Fruit fly (Drosophila melanogaster) whole organism, embryonic: Measurements from ENCODE around the gene grnd.

Source experiments
- Asciz ChIP-seq: fragments of 200-800 bp; sonication (Bioruptor generic); optimal IDR thresholded peaks from 2 replicates; lab custom pipeline; 2017; ENCODE audit warnings: missing biosample characterization, mild to moderate bottlenecking, missing genetic modification characterization, missing genetic modification reagents
- Atf-2 ChIP-seq: fragments of 200-800 bp; sonication (Bioruptor generic); optimal IDR thresholded peaks from 2 replicates; lab custom pipeline; 2016; ENCODE audit warnings: missing biosample characterization, missing genetic modification characterization
- CG10654 ChIP-seq: fragments of 200-800 bp; sonication (Bioruptor generic); optimal IDR thresholded peaks from 2 replicates; lab custom pipeline; 2016; ENCODE audit warnings: missing biosample characterization, missing genetic modification characterization
- CG11456 ChIP-seq: fragments of 200-800 bp; sonication (Bioruptor generic); IDR thresholded peaks from 3 replicates; pipeline ENCODE4 v1.3.6; 2022; ENCODE audit warnings: missing biosample characterization, missing genetic modification characterization
- CG12155 ChIP-seq: fragments of 200-800 bp; sonication (Bioruptor generic); optimal IDR thresholded peaks from 3 replicates; lab custom pipeline; 2016; ENCODE audit warnings: missing biosample characterization, missing genetic modification characterization
- CG12299 ChIP-seq: fragments of 200-800 bp; sonication (Bioruptor generic); optimal IDR thresholded peaks from 2 replicates; lab custom pipeline; 2018; ENCODE audit warnings: missing biosample characterization, mild to moderate bottlenecking, missing genetic modification characterization
- CG13296 ChIP-seq: fragments of 200-800 bp; sonication (Bioruptor generic); optimal IDR thresholded peaks from 3 replicates; lab custom pipeline; 2018; ENCODE audit warnings: missing biosample characterization, mild to moderate bottlenecking, missing genetic modification characterization
- CG13624 ChIP-seq: fragments of 200-800 bp; sonication (Bioruptor generic); optimal IDR thresholded peaks from 2 replicates; lab custom pipeline; 2016; ENCODE audit warnings: missing biosample characterization, missing genetic modification characterization
- CG14441 ChIP-seq: fragments of 200-800 bp; sonication (Bioruptor generic); IDR thresholded peaks from 2 replicates; pipeline ENCODE4 v1.3.6; 2022; ENCODE audit warnings: missing biosample characterization, missing genetic modification characterization
- CG17829 ChIP-seq: fragments of 200-800 bp; optimal IDR thresholded peaks from 2 replicates; lab custom pipeline; 2019; ENCODE audit warnings: missing biosample characterization, mild to moderate bottlenecking, missing genetic modification characterization, moderate library complexity
- CG18011 ChIP-seq: fragments of 200-800 bp; sonication (Bioruptor generic); optimal IDR thresholded peaks from 2 replicates; lab custom pipeline; 2017; ENCODE audit warnings: missing biosample characterization, missing genetic modification characterization, mild to moderate bottlenecking, moderate library complexity, missing genotype
- CG18764 ChIP-seq: fragments of 200-800 bp; sonication (Bioruptor generic); optimal IDR thresholded peaks from 3 replicates; lab custom pipeline; 2016; ENCODE audit warnings: missing biosample characterization, missing genetic modification characterization
- CG2199 ChIP-seq: fragments of 200-800 bp; sonication (Bioruptor generic); IDR thresholded peaks from 3 replicates; pipeline ENCODE4 v1.3.6; 2022; ENCODE audit warnings: missing biosample characterization, missing genetic modification characterization
- CG2889 ChIP-seq: fragments of 200-800 bp; sonication (Bioruptor generic); IDR thresholded peaks from 3 replicates; pipeline ENCODE4 v1.3.6; 2022; ENCODE audit warnings: missing biosample characterization, missing genetic modification characterization
- CG4328 ChIP-seq: fragments of 200-800 bp; sonication (Bioruptor generic); optimal IDR thresholded peaks from 3 replicates; lab custom pipeline; 2017; ENCODE audit warnings: missing biosample characterization, missing genetic modification reagents, missing genetic modification characterization
- CG4707 ChIP-seq: fragments of 200-800 bp; sonication (Bioruptor generic); optimal IDR thresholded peaks from 2 replicates; lab custom pipeline; 2018; ENCODE audit warnings: missing biosample characterization, mild to moderate bottlenecking, missing genetic modification characterization, moderate library complexity
- CG4730 ChIP-seq: fragments of 200-800 bp; sonication (Bioruptor generic); IDR thresholded peaks from 2 replicates; pipeline ENCODE4 v1.3.6; 2022; ENCODE audit warnings: missing biosample characterization, missing genetic modification characterization
- CG6175 ChIP-seq: fragments of 200-800 bp; sonication (Bioruptor generic); IDR thresholded peaks from 3 replicates; pipeline ENCODE4 v1.3.6; 2022; ENCODE audit warnings: missing biosample characterization, missing genetic modification characterization
- CG6765 ChIP-seq: fragments of 200-800 bp; sonication (Bioruptor generic); optimal IDR thresholded peaks from 3 replicates; lab custom pipeline; 2017; ENCODE audit warnings: missing biosample characterization, mild to moderate bottlenecking, missing genetic modification characterization
- CG7271 ChIP-seq: fragments of 200-800 bp; sonication (Bioruptor generic); optimal IDR thresholded peaks from 2 replicates; lab custom pipeline; 2018; ENCODE audit warnings: missing biosample characterization, mild to moderate bottlenecking, missing genetic modification characterization, moderate library complexity
- CG7556 ChIP-seq: fragments of 200-800 bp; sonication (Bioruptor generic); optimal IDR thresholded peaks from 2 replicates; lab custom pipeline; 2017; ENCODE audit warnings: missing biosample characterization, mild to moderate bottlenecking, missing genetic modification characterization
- CG7928 ChIP-seq: fragments of 200-800 bp; sonication (Bioruptor generic); optimal IDR thresholded peaks from 2 replicates; lab custom pipeline; 2017; ENCODE audit warnings: missing biosample characterization, mild to moderate bottlenecking, missing genetic modification characterization
- CG9609 ChIP-seq: fragments of 200-800 bp; sonication (Bioruptor generic); optimal IDR thresholded peaks from 3 replicates; lab custom pipeline; 2016; ENCODE audit warnings: missing biosample characterization, missing genetic modification characterization
- D19B ChIP-seq: fragments of 200-800 bp; sonication (Bioruptor generic); optimal IDR thresholded peaks from 2 replicates; lab custom pipeline; 2017; ENCODE audit warnings: missing biosample characterization, mild to moderate bottlenecking, missing genetic modification characterization
- Dip2 ChIP-seq: fragments of 200-800 bp; sonication (Bioruptor generic); IDR thresholded peaks from 2 replicates; pipeline ENCODE4 v1.3.6; 2022; ENCODE audit warnings: missing biosample characterization, missing genetic modification characterization
- Dll ChIP-seq: fragments of 200-800 bp; sonication (Bioruptor generic); IDR thresholded peaks from 4 replicates; pipeline ENCODE4 v1.3.6; 2022; ENCODE audit warnings: missing biosample characterization, missing genetic modification characterization; ENCODE audit not compliant: partially characterized antibody
- Dp ChIP-seq: fragments of 200-800 bp; sonication (Bioruptor generic); optimal IDR thresholded peaks from 2 replicates; lab custom pipeline; 2018; ENCODE audit warnings: missing biosample characterization, mild to moderate bottlenecking, missing genetic modification characterization, moderate library complexity
- HLH4C ChIP-seq: fragments of 200-800 bp; sonication (Bioruptor generic); IDR thresholded peaks from 3 replicates; pipeline ENCODE4 v1.3.6; 2022; ENCODE audit warnings: missing biosample characterization, missing genetic modification characterization; ENCODE audit not compliant: partially characterized antibody
- Hr51 ChIP-seq, 2 experiments: fragments of 200-800 bp; sonication (Bioruptor generic); optimal IDR thresholded peaks; 2 replicates in 1 of 2; 3 replicates in 1 of 2; lab custom pipeline; 2016 to 2018; ENCODE audit warnings: missing biosample characterization in 2 of 2, missing genetic modification characterization in 2 of 2, mild to moderate bottlenecking in 1 of 2, moderate library complexity in 1 of 2
- MESR4 ChIP-seq: fragments of 200-800 bp; sonication (Bioruptor generic); optimal IDR thresholded peaks from 2 replicates; lab custom pipeline; 2018; ENCODE audit warnings: missing biosample characterization, mild to moderate bottlenecking, missing genetic modification characterization, moderate library complexity
- Meics ChIP-seq: fragments of 200-800 bp; sonication (Bioruptor generic); optimal IDR thresholded peaks from 2 replicates; lab custom pipeline; 2017; ENCODE audit warnings: missing biosample characterization, mild to moderate bottlenecking, missing genetic modification characterization
- Spps ChIP-seq: fragments of 200-800 bp; sonication (Bioruptor generic); optimal IDR thresholded peaks from 2 replicates; lab custom pipeline; 2018; ENCODE audit warnings: missing biosample characterization, mild to moderate bottlenecking, missing genetic modification characterization
- Ssrp ChIP-seq: fragments of 200-800 bp; sonication (Bioruptor generic); optimal IDR thresholded peaks from 2 replicates; lab custom pipeline; 2018; ENCODE audit warnings: missing biosample characterization, mild to moderate bottlenecking, missing genetic modification characterization, moderate library complexity
- TFAM ChIP-seq: fragments of 200-800 bp; sonication (Bioruptor generic); optimal IDR thresholded peaks from 2 replicates; lab custom pipeline; 2017; ENCODE audit warnings: missing biosample characterization, missing genetic modification characterization, inconsistent platforms
- Xbp1 ChIP-seq: fragments of 200-800 bp; sonication (Bioruptor generic); optimal IDR thresholded peaks from 3 replicates; lab custom pipeline; 2016; ENCODE audit warnings: missing biosample characterization, mild to moderate bottlenecking, missing genetic modification characterization
- bbx ChIP-seq: fragments of 200-800 bp; sonication (Bioruptor generic); IDR thresholded peaks from 2 replicates; pipeline ENCODE4 v1.3.6; 2022; ENCODE audit warnings: missing biosample characterization, missing genetic modification characterization; ENCODE audit not compliant: partially characterized antibody
- br ChIP-seq: fragments of >200 bp; optimal IDR thresholded peaks from 2 replicates; lab custom pipeline; 2017
- dysf ChIP-seq: fragments of 200-800 bp; sonication (Bioruptor generic); IDR thresholded peaks from 3 replicates; pipeline ENCODE4 v1.3.6; 2022; ENCODE audit warnings: missing biosample characterization, missing genetic modification characterization
- ewg ChIP-seq: fragments of 200-800 bp; sonication (Bioruptor generic); optimal IDR thresholded peaks from 3 replicates; lab custom pipeline; 2017; ENCODE audit warnings: mild to moderate bottlenecking, missing biosample characterization, missing genetic modification reagents, missing genetic modification characterization
- fd102C ChIP-seq: fragments of 200-800 bp; sonication (Bioruptor generic); optimal IDR thresholded peaks from 2 replicates; lab custom pipeline; 2018; ENCODE audit warnings: missing biosample characterization, mild to moderate bottlenecking, missing genetic modification characterization, moderate library complexity
- hkb ChIP-seq, 2 experiments: fragments of 200-800 bp in 1 of 2; fragments of >200 bp in 1 of 2; sonication (Bioruptor generic) in 1 of 2; IDR thresholded peaks in 1 of 2; optimal IDR thresholded peaks in 1 of 2; 2 replicates each; pipeline versions ENCODE4 v1.3.6 to Lab custom; 2017 to 2022; ENCODE audit warnings: missing biosample characterization in 1 of 2, missing genetic modification characterization in 1 of 2
- lmd ChIP-seq: fragments of 200-800 bp; sonication (Bioruptor generic); IDR thresholded peaks from 2 replicates; pipeline ENCODE4 v1.3.6; 2022; ENCODE audit warnings: missing biosample characterization, missing genetic modification characterization
- oc ChIP-seq: fragments of 200-800 bp; sonication (Bioruptor generic); optimal IDR thresholded peaks from 2 replicates; lab custom pipeline; 2018; ENCODE audit warnings: missing biosample characterization, mild to moderate bottlenecking, missing genetic modification characterization, moderate library complexity
- onecut ChIP-seq: fragments of 200-800 bp; sonication (Bioruptor generic); IDR thresholded peaks from 2 replicates; pipeline ENCODE4 v1.3.6; 2022; ENCODE audit warnings: missing biosample characterization, missing genetic modification characterization
- org-1 ChIP-seq: fragments of 200-800 bp; sonication (Bioruptor generic); optimal IDR thresholded peaks from 2 replicates; lab custom pipeline; 2017; ENCODE audit warnings: missing biosample characterization, missing genetic modification characterization
- sc ChIP-seq, 3 experiments: fragments of >200 bp in 2 of 3; fragments of 200-800 bp in 1 of 3; sonication (Bioruptor generic) in 1 of 3; optimal IDR thresholded peaks; 2 replicates in 2 of 3; 3 replicates in 1 of 3; lab custom pipeline; 2017; ENCODE audit warnings: mild to moderate bottlenecking in 1 of 3, missing biosample characterization in 1 of 3, missing genetic modification characterization in 1 of 3, missing genetic modification reagents in 1 of 3
- schlank ChIP-seq: fragments of 200-800 bp; sonication (Bioruptor generic); optimal IDR thresholded peaks from 2 replicates; lab custom pipeline; 2018; ENCODE audit warnings: missing biosample characterization, mild to moderate bottlenecking, missing genetic modification characterization
- seq ChIP-seq: fragments of 200-800 bp; sonication (Bioruptor generic); IDR thresholded peaks from 2 replicates; pipeline ENCODE4 v1.3.6; 2022; ENCODE audit warnings: missing biosample characterization, missing genetic modification characterization
- stwl ChIP-seq: fragments of 200-800 bp; sonication (Bioruptor generic); optimal IDR thresholded peaks from 3 replicates; lab custom pipeline; 2018; ENCODE audit warnings: missing biosample characterization, mild to moderate bottlenecking, missing genetic modification characterization, moderate library complexity
- tgo ChIP-seq: fragments of 200-800 bp; sonication (Bioruptor generic); IDR thresholded peaks from 3 replicates; pipeline ENCODE4 v1.3.6; 2022; ENCODE audit warnings: missing biosample characterization, missing genetic modification characterization

grnd gene

DNA sequence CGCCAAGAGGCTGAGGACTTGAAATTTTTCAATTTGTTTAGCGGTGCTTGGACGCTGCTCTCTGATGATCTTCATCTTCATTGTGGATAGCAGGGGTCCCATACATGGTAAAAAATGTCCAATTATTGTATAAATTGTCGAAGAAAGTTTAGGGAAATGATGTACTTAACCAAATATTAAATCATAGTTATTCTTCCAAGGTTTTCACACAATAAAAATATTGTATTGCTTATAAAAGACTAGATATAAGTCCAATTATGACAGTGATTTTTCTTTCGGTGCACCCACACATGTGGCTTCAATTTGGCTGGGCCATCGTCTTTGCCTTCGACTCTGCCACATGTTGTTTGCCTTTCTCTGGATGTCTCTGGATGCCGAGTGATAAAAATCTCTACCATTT, 19.7 kb downstream of the grnd start (continued):
- TF ChIP-seq CG4328 (GFP tag; lab: Kevin White, UChicago) = no peak
- TF ChIP-seq Meics (GFP tag; lab: Kevin White, UChicago) = no peak
- no peak for TF ChIP-seq D19B
- peak; percentile 28; the same call in 1 of the 2 replicates for TF ChIP-seq CG4730 (GFP tag; lab: Robert Waterston, UW)
- TF ChIP-seq Asciz (GFP tag; lab: Kevin White, UChicago) = peak; percentile 35
- no peak for TF ChIP-seq CG12299 (tag; lab: Kevin White, UChicago)
- no peak for TF ChIP-seq CG11456
- TF ChIP-seq CG7556 (GFP tag; lab: Kevin White, UChicago) = peak; percentile 28
- TF ChIP-seq CG2889 (GFP tag; lab: Robert Waterston, UW) = no peak
- peak; percentile 48; the same call in 1 of the 2 replicates for TF ChIP-seq seq (GFP tag; lab: Robert Waterston, UW)
- TF ChIP-seq HLH4C = no peak
- peak; percentile 29 for TF ChIP-seq CG13624
- TF ChIP-seq CG7928 (GFP tag; lab: Kevin White, UChicago) = no peak
- peak; percentile 12 for TF ChIP-seq org-1
- no peak for TF ChIP-seq CG6765 (GFP tag; lab: Kevin White, UChicago)
- TF ChIP-seq CG2199 (GFP tag; lab: Robert Waterston, UW) = no peak
- TF ChIP-seq fd102C (GFP tag; lab: Kevin White, UChicago) = peak; percentile 2
- no peak for TF ChIP-seq Dp (GFP tag; lab: Kevin White, UChicago)
- no peak for TF ChIP-seq TFAM (GFP tag; lab: Kevin White, UChicago)
- no peak for TF ChIP-seq bbx
- peak; percentile 38 for TF ChIP-seq ewg (GFP tag; lab: Kevin White, UChicago)
- TF ChIP-seq hkb (optimal IDR thresholded peaks at IDR 0.05; lab: Kevin White, UChicago) = no peak
- peak; percentile 71 for TF ChIP-seq hkb (GFP tag; IDR thresholded peaks at IDR 0.05; lab: Robert Waterston, UW)
- TF ChIP-seq tgo (GFP tag; lab: Robert Waterston, UW) = peak; percentile 51; the same call in 2 of the 3 replicates
- TF ChIP-seq onecut (GFP tag; lab: Robert Waterston, UW) = 0 out of 2 replicates have a peak, but pooled peaks have one; percentile 16
- peak; percentile 65 for TF ChIP-seq CG17829
- TF ChIP-seq Dll (GFP tag; lab: Robert Waterston, UW) = no peak
- no peak for TF ChIP-seq CG18011 (GFP tag; lab: Kevin White, UChicago)
- peak; percentile 4 for TF ChIP-seq stwl
- peak; percentile 2 for TF ChIP-seq oc
- no peak for TF ChIP-seq CG13296 (GFP tag; lab: Kevin White, UChicago)
- TF ChIP-seq CG14441 (GFP tag; lab: Robert Waterston, UW) = peak; percentile 61
- no peak for TF ChIP-seq Dip2 (GFP tag; lab: Robert Waterston, UW)
- peak; percentile 16 for TF ChIP-seq CG18764
- no peak for TF ChIP-seq MESR4 (GFP tag; lab: Kevin White, UChicago)
- TF ChIP-seq CG9609 = peak; percentile 50
- no peak for TF ChIP-seq CG6175 (GFP tag; lab: Robert Waterston, UW)
- no peak for TF ChIP-seq CG7271
- peak; percentile 49 for TF ChIP-seq lmd (GFP tag; lab: Robert Waterston, UW)
- peak; percentile 4 for TF ChIP-seq Spps
- no peak for TF ChIP-seq CG10654 (GFP tag; lab: Kevin White, UChicago)
- TF ChIP-seq Hr51 (GFP tag; optimal IDR thresholded peaks at IDR 0.05; lab: Kevin White, UChicago) = peak in 1 of 2 experiments; percentile 69
- TF ChIP-seq CG12155 (GFP tag; lab: Kevin White, UChicago) = peak; percentile 22
- peak; percentile 2 for TF ChIP-seq Atf-2 (GFP tag; lab: Kevin White, UChicago)
- peak; percentile 44; the same call in 1 of the 3 replicates for TF ChIP-seq dysf
- no peak for TF ChIP-seq sc (optimal IDR thresholded peaks at IDR 0.05; lab: Kevin White, UChicago)
- peak; percentile 53 for TF ChIP-seq sc (GFP tag; optimal IDR thresholded peaks at IDR 0.05; lab: Kevin White, UChicago)
- no peak for TF ChIP-seq CG4707 (GFP tag; lab: Kevin White, UChicago)
- no peak for TF ChIP-seq br
- peak; percentile 54 for TF ChIP-seq Xbp1 (GFP tag; lab: Kevin White, UChicago)
- peak; percentile 55 for TF ChIP-seq Ssrp (tag; lab: Kevin White, UChicago)
- TF ChIP-seq schlank = no peak
